Fruit fly (Drosophila melanogaster) whole organism, embryonic: ENCODE measurements around the gene CG33299.

Source experiments
- C15 ChIP-seq: fragments of 200-800 bp; sonication (Bioruptor generic); IDR thresholded peaks from 3 replicates; pipeline ENCODE4 v1.3.6; 2022; ENCODE audit warnings: missing biosample characterization, missing genetic modification characterization
- CG10209 ChIP-seq: fragments of 200-800 bp; sonication (Bioruptor generic); optimal IDR thresholded peaks from 3 replicates; lab custom pipeline; 2017; ENCODE audit warnings: missing biosample characterization, mild to moderate bottlenecking, missing genetic modification characterization, missing genetic modification reagents
- CG1233 ChIP-seq: fragments of 200-800 bp; sonication (Bioruptor generic); optimal IDR thresholded peaks from 4 replicates; lab custom pipeline; 2018; ENCODE audit warnings: missing biosample characterization, mild to moderate bottlenecking, missing genetic modification characterization
- CG14860 ChIP-seq: fragments of 200-800 bp; sonication (Bioruptor generic); IDR thresholded peaks from 3 replicates; pipeline ENCODE4 v1.3.6; 2022; ENCODE audit warnings: missing biosample characterization, missing genetic modification characterization; ENCODE audit not compliant: partially characterized antibody
- CG15479 ChIP-seq: fragments of 200-800 bp; sonication (Bioruptor generic); optimal IDR thresholded peaks from 3 replicates; lab custom pipeline; 2019; ENCODE audit warnings: missing biosample characterization, mild to moderate bottlenecking, missing genetic modification characterization, moderate library complexity
- CG1647 ChIP-seq: fragments of 200-800 bp; sonication (Bioruptor generic); optimal IDR thresholded peaks from 3 replicates; lab custom pipeline; 2016; ENCODE audit warnings: missing biosample characterization, missing genetic modification characterization
- CG1832 ChIP-seq: fragments of 200-800 bp; sonication (Bioruptor generic); optimal IDR thresholded peaks from 2 replicates; lab custom pipeline; 2017; ENCODE audit warnings: missing biosample characterization, mild to moderate bottlenecking, missing genetic modification characterization, inconsistent platforms
- CG2116 ChIP-seq: fragments of 200-800 bp; sonication (Bioruptor generic); optimal IDR thresholded peaks from 3 replicates; lab custom pipeline; 2018; ENCODE audit warnings: missing biosample characterization, mild to moderate bottlenecking, missing genetic modification characterization
- CG2678 ChIP-seq: fragments of 200-800 bp; sonication (Bioruptor generic); optimal IDR thresholded peaks from 3 replicates; lab custom pipeline; 2019; ENCODE audit warnings: missing biosample characterization, mild to moderate bottlenecking, missing genetic modification characterization, moderate library complexity
- CG30403 ChIP-seq: fragments of 200-800 bp; sonication (Bioruptor generic); optimal IDR thresholded peaks from 3 replicates; lab custom pipeline; 2016; ENCODE audit warnings: missing biosample characterization, missing genetic modification characterization
- CG3995 ChIP-seq: fragments of 200-800 bp; sonication (Bioruptor generic); optimal IDR thresholded peaks from 3 replicates; lab custom pipeline; 2016; ENCODE audit warnings: missing biosample characterization, missing genetic modification characterization
- CG4820 ChIP-seq: fragments of 200-800 bp; sonication (Bioruptor generic); optimal IDR thresholded peaks from 3 replicates; lab custom pipeline; 2016; ENCODE audit warnings: missing biosample characterization, missing genetic modification characterization
- CG6683 ChIP-seq: fragments of 200-800 bp; sonication (Bioruptor generic); optimal IDR thresholded peaks from 2 replicates; lab custom pipeline; 2017; ENCODE audit warnings: missing biosample characterization, mild to moderate bottlenecking, missing genetic modification characterization, missing genetic modification reagents
- CG7987 ChIP-seq: fragments of 200-800 bp; sonication (Bioruptor generic); optimal IDR thresholded peaks from 2 replicates; lab custom pipeline; 2018; ENCODE audit warnings: missing biosample characterization, mild to moderate bottlenecking, missing genetic modification characterization, moderate library complexity
- CG8281 ChIP-seq: fragments of 200-800 bp; sonication (Bioruptor generic); optimal IDR thresholded peaks from 2 replicates; lab custom pipeline; 2018; ENCODE audit warnings: missing biosample characterization, mild to moderate bottlenecking, missing genetic modification characterization, moderate library complexity
- CG9609 ChIP-seq: fragments of 200-800 bp; sonication (Bioruptor generic); optimal IDR thresholded peaks from 3 replicates; lab custom pipeline; 2016; ENCODE audit warnings: missing biosample characterization, missing genetic modification characterization
- Gug ChIP-seq: fragments of 200-800 bp; sonication (Bioruptor generic); IDR thresholded peaks from 4 replicates; pipeline ENCODE4 v1.3.6; 2022; ENCODE audit warnings: missing biosample characterization, missing genetic modification characterization
- HHEX ChIP-seq: fragments of 200-800 bp; sonication (Bioruptor generic); optimal IDR thresholded peaks from 3 replicates; lab custom pipeline; 2017; ENCODE audit warnings: missing biosample characterization, mild to moderate bottlenecking, missing genetic modification characterization, missing genetic modification reagents
- HmgZ ChIP-seq: fragments of 200-800 bp; sonication (Bioruptor generic); optimal IDR thresholded peaks from 2 replicates; lab custom pipeline; 2018; ENCODE audit warnings: missing biosample characterization, mild to moderate bottlenecking, missing genetic modification characterization
- Jarid2 ChIP-seq: fragments of 200-800 bp; sonication (Bioruptor generic); optimal IDR thresholded peaks from 3 replicates; lab custom pipeline; 2017; ENCODE audit warnings: mild to moderate bottlenecking, missing biosample characterization, missing genetic modification reagents, missing genetic modification characterization
- Lpt ChIP-seq: fragments of >200 bp; optimal IDR thresholded peaks from 2 replicates; lab custom pipeline; 2018; ENCODE audit warnings: missing biosample characterization, missing genetic modification characterization
- Med ChIP-seq: fragments of 200-800 bp; sonication (Bioruptor generic); peaks from one replicate; lab custom pipeline; 2016; ENCODE audit warnings: missing biosample characterization, missing genetic modification characterization, mild to moderate bottlenecking, inconsistent platforms, moderate library complexity
- Myb ChIP-seq: fragments of 200-800 bp; sonication (Bioruptor generic); optimal IDR thresholded peaks from 2 replicates; lab custom pipeline; 2016; ENCODE audit warnings: missing biosample characterization, missing genetic modification characterization
- NFAT ChIP-seq: fragments of 200-800 bp; sonication (Bioruptor generic); IDR thresholded peaks from 2 replicates; pipeline ENCODE4 v1.3.6; 2022; ENCODE audit warnings: missing biosample characterization, missing genetic modification characterization
- Opbp ChIP-seq: fragments of 200-800 bp; sonication (Bioruptor generic); IDR thresholded peaks from 3 replicates; pipeline ENCODE4 v1.3.6; 2022; ENCODE audit warnings: missing biosample characterization, missing genetic modification characterization; ENCODE audit not compliant: partially characterized antibody
- PHDP ChIP-seq: fragments of 200-800 bp; sonication (Bioruptor generic); optimal IDR thresholded peaks from 3 replicates; lab custom pipeline; 2018; ENCODE audit warnings: missing biosample characterization, mild to moderate bottlenecking, missing genetic modification characterization, moderate library complexity
- Ptx1 ChIP-seq: fragments of 200-800 bp; sonication (Bioruptor generic); IDR thresholded peaks from 2 replicates; pipeline ENCODE4 v1.3.6; 2022; ENCODE audit warnings: missing biosample characterization, missing genetic modification characterization
- Spps ChIP-seq: fragments of 200-800 bp; sonication (Bioruptor generic); optimal IDR thresholded peaks from 2 replicates; lab custom pipeline; 2018; ENCODE audit warnings: missing biosample characterization, mild to moderate bottlenecking, missing genetic modification characterization
- Sry-δ ChIP-seq: fragments of 200-800 bp; sonication (Bioruptor generic); optimal IDR thresholded peaks from 2 replicates; lab custom pipeline; 2016; ENCODE audit warnings: missing biosample characterization, missing genetic modification characterization
- Ssrp ChIP-seq: fragments of 200-800 bp; sonication (Bioruptor generic); optimal IDR thresholded peaks from 2 replicates; lab custom pipeline; 2018; ENCODE audit warnings: missing biosample characterization, mild to moderate bottlenecking, missing genetic modification characterization, moderate library complexity
- amos ChIP-seq: fragments of 200-800 bp; sonication (Bioruptor generic); IDR thresholded peaks from 2 replicates; pipeline ENCODE4 v1.3.6; 2022; ENCODE audit warnings: missing biosample characterization, missing genetic modification characterization; ENCODE audit not compliant: partially characterized antibody
- aop ChIP-seq: fragments of 200-800 bp; sonication (Bioruptor generic); IDR thresholded peaks from 2 replicates; pipeline ENCODE4 v1.3.6; 2022; ENCODE audit warnings: missing biosample characterization, missing genetic modification characterization
- ash1 ChIP-seq: fragments of 200-800 bp; sonication (Bioruptor generic); optimal IDR thresholded peaks from 2 replicates; lab custom pipeline; 2018; ENCODE audit warnings: missing biosample characterization, mild to moderate bottlenecking, missing genetic modification characterization
- br ChIP-seq: fragments of >200 bp; optimal IDR thresholded peaks from 2 replicates; lab custom pipeline; 2017
- btn ChIP-seq: fragments of 200-800 bp; sonication (Bioruptor generic); optimal IDR thresholded peaks from 2 replicates; lab custom pipeline; 2016; ENCODE audit warnings: missing biosample characterization, missing genetic modification characterization
- cg ChIP-seq: fragments of 200-800 bp; sonication (Bioruptor generic); optimal IDR thresholded peaks from 3 replicates; lab custom pipeline; 2019; ENCODE audit warnings: missing biosample characterization, mild to moderate bottlenecking, missing genetic modification characterization, moderate library complexity
- chinmo ChIP-seq: fragments of 200-800 bp; sonication (Bioruptor generic); IDR thresholded peaks from 4 replicates; pipeline ENCODE4 v1.3.6; 2022; ENCODE audit warnings: missing biosample characterization, missing genetic modification characterization; ENCODE audit not compliant: partially characterized antibody
- crc ChIP-seq: fragments of 200-800 bp; sonication (Bioruptor generic); optimal IDR thresholded peaks from 2 replicates; lab custom pipeline; 2016; ENCODE audit warnings: missing biosample characterization, missing genetic modification characterization
- dati ChIP-seq: fragments of 200-800 bp; sonication (Bioruptor generic); IDR thresholded peaks from 2 replicates; pipeline ENCODE4 v1.3.6; 2022; ENCODE audit warnings: missing biosample characterization, missing genetic modification characterization
- exex ChIP-seq: fragments of 200-800 bp; sonication (Bioruptor generic); optimal IDR thresholded peaks from 4 replicates; lab custom pipeline; 2018; ENCODE audit warnings: missing biosample characterization, mild to moderate bottlenecking, missing genetic modification characterization, moderate library complexity
- jigr1 ChIP-seq: fragments of 200-800 bp; sonication (Bioruptor generic); IDR thresholded peaks from 3 replicates; pipeline ENCODE4 v1.3.6; 2022; ENCODE audit warnings: missing biosample characterization, missing genetic modification characterization
- odd ChIP-seq: fragments of 200-800 bp; sonication (Bioruptor generic); optimal IDR thresholded peaks from 2 replicates; lab custom pipeline; 2017; ENCODE audit warnings: missing biosample characterization, mild to moderate bottlenecking, missing genetic modification characterization
- pum ChIP-seq: fragments of 200-800 bp; sonication (Bioruptor generic); optimal IDR thresholded peaks from 2 replicates; lab custom pipeline; 2016; ENCODE audit warnings: missing biosample characterization, missing genetic modification characterization
- rib ChIP-seq: fragments of 200-800 bp; sonication (Bioruptor generic); IDR thresholded peaks from 2 replicates; pipeline ENCODE4 v1.3.6; 2022; ENCODE audit warnings: missing biosample characterization, missing genetic modification characterization
- run ChIP-seq: fragments of 200-800 bp; sonication (Bioruptor generic); optimal IDR thresholded peaks from 3 replicates; lab custom pipeline; 2018; ENCODE audit warnings: missing biosample characterization, mild to moderate bottlenecking, missing genetic modification characterization
- tin ChIP-seq: fragments of 200-800 bp; sonication (Bioruptor generic); optimal IDR thresholded peaks from 3 replicates; lab custom pipeline; 2016; ENCODE audit warnings: missing biosample characterization, missing genetic modification characterization
- tna ChIP-seq: fragments of 200-800 bp; sonication (Bioruptor generic); IDR thresholded peaks from 2 replicates; pipeline ENCODE4 v1.3.6; 2022; ENCODE audit warnings: missing biosample characterization, missing genetic modification characterization; ENCODE audit not compliant: partially characterized antibody
- trem ChIP-seq: fragments of 200-800 bp; optimal IDR thresholded peaks from 3 replicates; lab custom pipeline; 2019; ENCODE audit warnings: missing biosample characterization, mild to moderate bottlenecking, missing genetic modification characterization, moderate library complexity
- vnd ChIP-seq: fragments of 200-800 bp; sonication (Bioruptor generic); IDR thresholded peaks from 3 replicates; pipeline ENCODE4 v1.3.6; 2022; ENCODE audit warnings: missing biosample characterization, missing genetic modification characterization; ENCODE audit not compliant: partially characterized antibody
- zen ChIP-seq: fragments of 200-800 bp; sonication (Bioruptor generic); optimal IDR thresholded peaks from 3 replicates; lab custom pipeline; 2018; ENCODE audit warnings: missing biosample characterization, mild to moderate bottlenecking, missing genetic modification characterization, moderate library complexity

CG33299 gene

dm6 chr2L:9698092-9698922 is 41.9 kb downstream of the CG33299 start (continued):
- TF ChIP-seq vnd (no peak), Myb (GFP tag; lab: Kevin White, UChicago) (no peak), CG8281 (tag; lab: Kevin White, UChicago) (no peak), Gug (GFP tag; lab: Robert Waterston, UW) (no peak), CG10209 (GFP tag; lab: Kevin White, UChicago) (no peak), CG4820 (GFP tag; lab: Kevin White, UChicago) (no peak), Ptx1 (GFP tag; lab: Robert Waterston, UW) (no peak), HmgZ (tag; lab: Kevin White, UChicago) (peak; percentile 30), CG15479 (GFP tag; lab: Kevin White, UChicago) (no peak), Spps (tag; lab: Kevin White, UChicago) (no peak), CG2678 (tag; lab: Kevin White, UChicago) (peak; percentile 19), Ssrp (tag; lab: Kevin White, UChicago) (no peak), run (tag; lab: Kevin White, UChicago) (no peak), trem (tag; lab: Kevin White, UChicago) (no peak), CG9609 (GFP tag; lab: Kevin White, UChicago) (no peak), Opbp (GFP tag; lab: Robert Waterston, UW) (no peak), CG6683 (GFP tag; lab: Kevin White, UChicago) (no peak), aop (GFP tag; lab: Robert Waterston, UW) (no peak), Sry-δ (GFP tag; lab: Kevin White, UChicago) (no peak), C15 (GFP tag; lab: Robert Waterston, UW) (no peak), crc (GFP tag; lab: Kevin White, UChicago) (no peak), amos (GFP tag; lab: Robert Waterston, UW) (no peak), jigr1 (GFP tag; lab: Robert Waterston, UW) (no peak), CG2116 (GFP tag; lab: Kevin White, UChicago) (no peak), odd (GFP tag; lab: Kevin White, UChicago) (no peak), CG3995 (GFP tag; lab: Kevin White, UChicago) (no peak), PHDP (peak; percentile 13), exex (peak; percentile 0), chinmo (0 out of 4 replicates have a peak, but pooled peaks have one; percentile 71), btn (GFP tag; lab: Kevin White, UChicago) (no peak), CG30403 (no peak), dati (no peak), CG14860 (GFP tag; lab: Robert Waterston, UW) (no peak), tin (GFP tag; lab: Kevin White, UChicago) (no peak), NFAT (no peak), Jarid2 (GFP tag; lab: Kevin White, UChicago) (no peak), CG1832 (GFP tag; lab: Kevin White, UChicago) (peak; percentile 78), Med (GFP tag; lab: Kevin White, UChicago) (peak; percentile 82), br (lab: Kevin White, UChicago) (no peak), tna (GFP tag; lab: Robert Waterston, UW) (no peak), pum (GFP tag; lab: Kevin White, UChicago) (no peak), CG1647 (GFP tag; lab: Kevin White, UChicago) (no peak), zen (tag; lab: Kevin White, UChicago) (no peak), rib (GFP tag; lab: Robert Waterston, UW) (no peak), ash1 (no peak), CG1233 (GFP tag; lab: Kevin White, UChicago) (no peak), Lpt (GFP tag; lab: Kevin White, UChicago) (no peak), cg (GFP tag; lab: Kevin White, UChicago) (no peak), CG7987 (GFP tag; lab: Kevin White, UChicago) (no peak), HHEX (GFP tag; lab: Kevin White, UChicago) (no peak)
